Fruit fly (Drosophila melanogaster) whole organism, prepupa: Measurements from ENCODE around the gene CG13675.
A peak's percentile ranks its signal among the peaks of the same experiment; 100 is the strongest.

Experiments used
- CG10631 ChIP-seq: fragments of 200-800 bp; sonication (Bioruptor generic); optimal IDR thresholded peaks from 2 replicates; lab custom pipeline; 2016; ENCODE audit warnings: missing biosample characterization, missing genetic modification characterization
- CG11294 ChIP-seq: fragments of 200-800 bp; sonication (Bioruptor generic); IDR thresholded peaks from 2 replicates; pipeline ENCODE4 v1.3.6; 2022; ENCODE audit warnings: missing biosample characterization, missing genetic modification characterization
- CG6163 ChIP-seq: fragments of 200-800 bp; sonication (Bioruptor generic); IDR thresholded peaks from 3 replicates; pipeline ENCODE4 v1.3.6; 2022; ENCODE audit warnings: missing biosample characterization, missing genetic modification characterization
- CG8119 ChIP-seq: fragments of 200-800 bp; sonication (Bioruptor generic); IDR thresholded peaks from 3 replicates; pipeline ENCODE4 v1.3.6; 2022; ENCODE audit warnings: missing biosample characterization, missing genetic modification characterization
- pdm3 ChIP-seq: fragments of 200-800 bp; sonication (Bioruptor generic); optimal IDR thresholded peaks from 3 replicates; lab custom pipeline; 2016; ENCODE audit warnings: missing biosample characterization, missing genetic modification characterization
- topi ChIP-seq: fragments of 200-800 bp; sonication (Bioruptor generic); optimal IDR thresholded peaks from 3 replicates; lab custom pipeline; 2016; ENCODE audit warnings: missing biosample characterization, missing genetic modification characterization

- TF ChIP-seq pdm3 (no peak), CG6163 (no peak), topi (GFP tag; lab: Kevin White, UChicago) (no peak), CG10631 (GFP tag; lab: Kevin White, UChicago) (peak; percentile 10), CG8119 (GFP tag; lab: Robert Waterston, UW) (no peak), CG11294 (GFP tag; lab: Robert Waterston, UW) (no peak)
Measured at dm6 chr3L:8150812-8151211, 14.5 kb downstream of the CG13675 start.
